Worm (Caenorhabditis elegans): Measurements from ENCODE around the gene Y59H11AR.3.

- TF ChIP-seq ztf-23 (GFP tag; IDR thresholded peaks at IDR 0.05) (no peak), flt-1 (GFP tag; IDR thresholded peaks at IDR 0.05) (no peak), T22C8.4 (GFP tag; IDR thresholded peaks at IDR 0.05) (no peak), ref-1 (GFP tag; conservative IDR thresholded peaks at IDR 0.05) (no peak), cog-1 (tag; optimal IDR thresholded peaks at IDR 0.05) (no peak), med-1 (GFP tag; optimal IDR thresholded peaks at IDR 0.05; ENCODE audit: insufficient read depth) (no peak)
Measured at ce11 chrIV:8625730-8626129, 30.5 kb upstream of the Y59H11AR.3 start.

All from whole organism, midembryonic.